Fruit fly (Drosophila melanogaster) whole organism, prepupa: ENCODE results near the gene Ctps.

Source experiments
- CG11762 ChIP-seq: fragments of 200-800 bp; sonication (Bioruptor generic); optimal IDR thresholded peaks from 3 replicates; lab custom pipeline; 2016; ENCODE audit warnings: missing biosample characterization, missing genetic modification characterization; ENCODE audit not compliant: insufficient read depth
- CG16779 ChIP-seq: fragments of 200-800 bp; sonication (Bioruptor generic); optimal IDR thresholded peaks from 3 replicates; lab custom pipeline; 2017; ENCODE audit warnings: missing biosample characterization, mild to moderate bottlenecking, missing genetic modification characterization
- CG8119 ChIP-seq: fragments of 200-800 bp; sonication (Bioruptor generic); IDR thresholded peaks from 3 replicates; pipeline ENCODE4 v1.3.6; 2022; ENCODE audit warnings: missing biosample characterization, missing genetic modification characterization
- Eip93F ChIP-seq: fragments of 200-800 bp; sonication (Bioruptor generic); optimal IDR thresholded peaks from 2 replicates; lab custom pipeline; 2016; ENCODE audit warnings: missing biosample characterization, mild to moderate bottlenecking, missing genetic modification characterization
- Sox15 ChIP-seq: fragments of 200-800 bp; sonication (Bioruptor generic); optimal IDR thresholded peaks from 3 replicates; lab custom pipeline; 2016; ENCODE audit warnings: missing biosample characterization, missing genetic modification characterization
- dac ChIP-seq: fragments of 200-800 bp; sonication (Bioruptor generic); optimal IDR thresholded peaks from 2 replicates; lab custom pipeline; 2017; ENCODE audit warnings: missing biosample characterization, mild to moderate bottlenecking, missing genetic modification characterization
- esn ChIP-seq: fragments of 200-800 bp; sonication (Bioruptor generic); optimal IDR thresholded peaks from 2 replicates; lab custom pipeline; 2016; ENCODE audit warnings: missing biosample characterization, mild to moderate bottlenecking, missing genetic modification characterization, moderate library complexity
- fd85E ChIP-seq: fragments of 200-800 bp; sonication (Bioruptor generic); optimal IDR thresholded peaks from 3 replicates; lab custom pipeline; 2016; ENCODE audit warnings: missing biosample characterization, missing genetic modification characterization
- lz ChIP-seq: fragments of 200-800 bp; sonication (Bioruptor generic); optimal IDR thresholded peaks from 3 replicates; lab custom pipeline; 2016; ENCODE audit warnings: missing biosample characterization, missing genetic modification characterization
- spab ChIP-seq: fragments of 200-800 bp; sonication (Bioruptor generic); optimal IDR thresholded peaks from 2 replicates; lab custom pipeline; 2017; ENCODE audit warnings: missing biosample characterization, mild to moderate bottlenecking, missing genetic modification characterization, missing genetic modification reagents
- vri ChIP-seq: fragments of 200-800 bp; sonication (Bioruptor generic); optimal IDR thresholded peaks from 3 replicates; lab custom pipeline; 2016; ENCODE audit warnings: missing biosample characterization, mild to moderate bottlenecking, missing genetic modification characterization

dm6 chr3L:15089887-15090679 lies 7.6 kb upstream of the Ctps start:
- no peak for TF ChIP-seq esn
- TF ChIP-seq CG8119: no peak
- TF ChIP-seq vri (GFP tag; lab: Kevin White, UChicago): no peak
- TF ChIP-seq CG16779 (tag; lab: Kevin White, UChicago): no peak
- TF ChIP-seq Eip93F: no peak
- TF ChIP-seq Sox15 (GFP tag; lab: Kevin White, UChicago): no peak
- TF ChIP-seq lz: no peak
- TF ChIP-seq dac (GFP tag; lab: Kevin White, UChicago): no peak
- TF ChIP-seq CG11762 (GFP tag; lab: Kevin White, UChicago): no peak
- TF ChIP-seq spab: no peak
- no peak for TF ChIP-seq fd85E (GFP tag; lab: Kevin White, UChicago)
